Worm (Caenorhabditis elegans) whole organism, late embryonic: Measurements from ENCODE around the gene R09H10.6.

Source experiments
- C08G9.2 ChIP-seq: sonication (generic microtip); optimal IDR thresholded peaks from 2 replicates; lab custom pipeline; 2016; ENCODE audit warnings: mild to moderate bottlenecking, missing genetic modification characterization, moderate library complexity, missing compliant biosample characterization
- C38D4.7 ChIP-seq: fragments of 200-800 bp; sonication (Bioruptor generic); optimal IDR thresholded peaks from 2 replicates; lab custom pipeline; 2018; ENCODE audit warnings: mild to moderate bottlenecking, missing genetic modification characterization, moderate library complexity, missing compliant biosample characterization
- F13H6.1 ChIP-seq: sonication (generic microtip); optimal IDR thresholded peaks from 2 replicates; lab custom pipeline; 2016; ENCODE audit warnings: missing genetic modification characterization, missing compliant biosample characterization
- T23F11.4 ChIP-seq: fragments of 200-800 bp; sonication (Bioruptor generic); optimal IDR thresholded peaks from 2 replicates; lab custom pipeline; 2018; ENCODE audit warnings: mild to moderate bottlenecking, missing genetic modification characterization, missing compliant biosample characterization
- Y22D7AL.16 ChIP-seq: sonication (generic microtip); optimal IDR thresholded peaks from 2 replicates; lab custom pipeline; 2016; ENCODE audit warnings: missing genetic modification characterization, missing compliant biosample characterization
- ahr-1 ChIP-seq: sonication (generic microtip); optimal IDR thresholded peaks from 2 replicates; lab custom pipeline; 2016; ENCODE audit warnings: missing genetic modification characterization, missing compliant biosample characterization
- ama-1 ChIP-seq: fragments of 150-350 bp; optimal IDR thresholded peaks from 2 replicates; lab custom pipeline; 2014
- ceh-14 ChIP-seq: sonication (generic microtip); optimal IDR thresholded peaks from 2 replicates; lab custom pipeline; 2016; ENCODE audit warnings: missing genotype, missing genetic modification characterization, missing compliant biosample characterization
- ceh-18 ChIP-seq: sonication (generic microtip); optimal IDR thresholded peaks from 2 replicates; lab custom pipeline; 2016; ENCODE audit warnings: missing genetic modification characterization, missing compliant biosample characterization
- ceh-2 ChIP-seq: sonication (generic microtip); optimal IDR thresholded peaks from 2 replicates; lab custom pipeline; 2016; ENCODE audit warnings: missing genotype, missing genetic modification characterization, missing compliant biosample characterization
- ceh-24 ChIP-seq: sonication (generic microtip); optimal IDR thresholded peaks from 2 replicates; lab custom pipeline; 2016; ENCODE audit warnings: mild to moderate bottlenecking, missing genetic modification characterization, missing compliant biosample characterization
- ceh-31 ChIP-seq: sonication (generic microtip); optimal IDR thresholded peaks from 2 replicates; lab custom pipeline; 2016; ENCODE audit warnings: missing genetic modification characterization, missing compliant biosample characterization
- ceh-45 ChIP-seq: fragments of 200-800 bp; sonication (Bioruptor generic); IDR thresholded peaks from 2 replicates; pipeline ENCODE4 v1.3.6; 2022; ENCODE audit warnings: missing genetic modification reagents, missing genetic modification characterization, missing compliant biosample characterization
- ceh-48 ChIP-seq: sonication (generic microtip); optimal IDR thresholded peaks from 2 replicates; lab custom pipeline; 2016; ENCODE audit warnings: missing genetic modification characterization, inconsistent platforms, missing compliant biosample characterization
- ceh-6 ChIP-seq: fragments of 200-800 bp; sonication (Bioruptor generic); optimal IDR thresholded peaks from 2 replicates; lab custom pipeline; 2018; ENCODE audit warnings: mild to moderate bottlenecking, missing genetic modification characterization, missing compliant biosample characterization
- ceh-9 ChIP-seq: sonication (generic microtip); optimal IDR thresholded peaks from 2 replicates; lab custom pipeline; 2016; ENCODE audit warnings: mild to moderate bottlenecking, missing genetic modification characterization, inconsistent platforms, missing compliant biosample characterization
- che-1 ChIP-seq: sonication (generic microtip); optimal IDR thresholded peaks from 2 replicates; lab custom pipeline; 2016; ENCODE audit warnings: mild to moderate bottlenecking, missing genetic modification characterization, missing compliant biosample characterization
- dmd-4 ChIP-seq: sonication (generic microtip); optimal IDR thresholded peaks from 2 replicates; lab custom pipeline; 2016; ENCODE audit warnings: borderline replicate concordance, missing genetic modification characterization, missing compliant biosample characterization
- elt-2 ChIP-seq: sonication (generic microtip); optimal IDR thresholded peaks from 2 replicates; lab custom pipeline; 2016; ENCODE audit warnings: missing genetic modification reagents, missing genetic modification characterization, missing compliant biosample characterization
- eyg-1 ChIP-seq: sonication (generic microtip); optimal IDR thresholded peaks from 2 replicates; lab custom pipeline; 2016; ENCODE audit warnings: missing genotype, missing genetic modification characterization, missing compliant biosample characterization
- fkh-6 ChIP-seq: sonication (generic microtip); optimal IDR thresholded peaks from 2 replicates; lab custom pipeline; 2016; ENCODE audit warnings: missing genetic modification characterization, missing compliant biosample characterization
- hlh-8 ChIP-seq: sonication (generic microtip); optimal IDR thresholded peaks from 2 replicates; lab custom pipeline; 2016; ENCODE audit warnings: missing genotype, missing genetic modification characterization, missing compliant biosample characterization
- madf-2 ChIP-seq: sonication (generic microtip); optimal IDR thresholded peaks from 2 replicates; lab custom pipeline; 2017; ENCODE audit warnings: missing genetic modification characterization, missing compliant biosample characterization
- nhr-11 ChIP-seq: fragments of 150-350 bp; optimal IDR thresholded peaks from 2 replicates; lab custom pipeline; 2014; ENCODE audit warnings: missing biosample characterization, missing genetic modification characterization
- pag-3 ChIP-seq: sonication (generic microtip); optimal IDR thresholded peaks from 2 replicates; lab custom pipeline; 2016; ENCODE audit warnings: missing compliant biosample characterization, missing genetic modification characterization, borderline replicate concordance
- pha-4 ChIP-seq: fragments of 150-350 bp; optimal IDR thresholded peaks from 2 replicates; lab custom pipeline; 2018; ENCODE audit warnings: missing biosample characterization, missing genetic modification reagents, missing genetic modification characterization
- pqm-1 ChIP-seq: sonication (generic microtip); optimal IDR thresholded peaks from 2 replicates; lab custom pipeline; 2016; ENCODE audit warnings: missing genetic modification characterization, missing compliant biosample characterization
- pros-1 ChIP-seq: fragments of 150-350 bp; optimal IDR thresholded peaks from 2 replicates; lab custom pipeline; 2014; ENCODE audit warnings: missing biosample characterization, missing genetic modification reagents, missing genetic modification characterization
- rnt-1 ChIP-seq: sonication (generic microtip); optimal IDR thresholded peaks from 2 replicates; lab custom pipeline; 2016; ENCODE audit warnings: missing genetic modification characterization, missing compliant biosample characterization
- sox-2 ChIP-seq: fragments of 200-800 bp; sonication (Bioruptor generic); IDR thresholded peaks from 2 replicates; pipeline ENCODE4 v1.3.6; 2022; ENCODE audit warnings: missing genetic modification reagents, missing genetic modification characterization, missing compliant biosample characterization
- syd-9 ChIP-seq: sonication (generic microtip); optimal IDR thresholded peaks from 2 replicates; lab custom pipeline; 2016; ENCODE audit warnings: mild to moderate bottlenecking, missing genetic modification characterization, moderate library complexity, missing compliant biosample characterization
- unc-3 ChIP-seq, 2 experiments: fragments of 200-800 bp in 1 of 2; sonication (Bioruptor generic) in 1 of 2; sonication (generic microtip) in 1 of 2; conservative IDR thresholded peaks in 1 of 2; optimal IDR thresholded peaks in 1 of 2; 2 replicates each; pipeline versions ENCODE4 v1.3.6 to Lab custom; 2016 to 2022; ENCODE audit warnings: missing compliant biosample characterization in 2 of 2, missing genetic modification characterization in 2 of 2, missing genetic modification reagents in 1 of 2
- unc-42 ChIP-seq: sonication (generic microtip); optimal IDR thresholded peaks from 2 replicates; lab custom pipeline; 2016; ENCODE audit warnings: missing genotype, missing genetic modification characterization, missing compliant biosample characterization
- unc-55 ChIP-seq: sonication (generic microtip); optimal IDR thresholded peaks from 2 replicates; lab custom pipeline; 2017; ENCODE audit warnings: missing biosample characterization, missing genetic modification reagents, missing genetic modification characterization
- unc-86 ChIP-seq: sonication (generic microtip); optimal IDR thresholded peaks from 2 replicates; lab custom pipeline; 2016; ENCODE audit warnings: missing genetic modification characterization, missing compliant biosample characterization
- ztf-16 ChIP-seq: sonication (generic microtip); optimal IDR thresholded peaks from 2 replicates; lab custom pipeline; 2017; ENCODE audit warnings: missing genetic modification characterization, missing compliant biosample characterization

R09H10.6 gene

ce11 chrIV:10596505-10596904 lies 11.9 kb upstream of the R09H10.6 start, which contains the start of gene C43F9.11:
TSS of gene C43F9.11 (plus strand) at chrIV:10596805.
- no peak for TF ChIP-seq sox-2 (GFP tag; lab: Robert Waterston, UW)

DNA sequence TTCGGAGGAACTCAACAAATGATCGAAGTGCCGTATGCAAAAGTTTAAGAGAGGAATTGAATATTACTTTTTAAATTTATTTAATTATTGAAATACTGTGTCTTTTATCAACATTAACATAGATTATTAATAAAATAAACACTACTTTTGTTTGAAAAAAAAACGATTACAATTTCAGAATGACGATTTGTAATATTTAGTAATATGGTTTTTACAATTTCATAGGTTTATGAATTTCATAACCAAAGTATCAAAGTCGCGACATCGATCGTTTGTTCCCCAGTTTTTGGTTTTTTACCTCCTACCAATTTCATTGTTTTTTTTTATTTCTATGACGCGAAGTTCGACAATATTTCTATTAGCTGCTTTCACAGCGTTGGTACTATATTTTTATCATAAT lies 8.4 kb upstream of the R09H10.6 start, which contains the start of gene R09H10.1:
Gene R09H10.1, plus strand, starts transcription at position 301 of the 400 bp plus-strand sequence.
- TF ChIP-seq ceh-14 (no peak), rnt-1 (tag; lab: Kevin White, UChicago) (no peak), ceh-6 (GFP tag; lab: Kevin White, UChicago) (no peak), Y22D7AL.16 (no peak), ama-1 (no peak), unc-55 (GFP tag; lab: Kevin White, UChicago) (no peak), fkh-6 (tag; lab: Kevin White, UChicago) (no peak), C38D4.7 (GFP tag; lab: Kevin White, UChicago) (no peak), pros-1 (tag; lab: Kevin White, UChicago) (no peak), syd-9 (tag; lab: Kevin White, UChicago) (no peak), ztf-16 (tag; lab: Kevin White, UChicago) (no peak)

ce11 chrIV:10602644-10603043 lies 5.7 kb upstream of the R09H10.6 start, which contains the start of gene R09H10.2:
TSS of gene R09H10.2 (plus strand) at chrIV:10602944.
- TF ChIP-seq pqm-1 (tag; lab: Kevin White, UChicago) (no peak), madf-2 (no peak), C08G9.2 (no peak), unc-3 (GFP tag; conservative IDR thresholded peaks at IDR 0.05; lab: Robert Waterston, UW) (no peak), unc-3 (tag; optimal IDR thresholded peaks at IDR 0.05; lab: Kevin White, UChicago) (no peak), ceh-48 (tag; lab: Kevin White, UChicago) (no peak), ceh-18 (tag; lab: Kevin White, UChicago) (no peak), F13H6.1 (tag; lab: Kevin White, UChicago) (no peak), T23F11.4 (GFP tag; lab: Kevin White, UChicago) (no peak), ceh-31 (no peak), ceh-45 (GFP tag; lab: Robert Waterston, UW) (no peak), pha-4 (tag; lab: Kevin White, UChicago) (no peak), unc-42 (tag; lab: Kevin White, UChicago) (no peak), rnt-1 (tag; lab: Kevin White, UChicago) (no peak), unc-86 (tag; lab: Kevin White, UChicago) (no peak), ama-1 (no peak), dmd-4 (no peak)

DNA sequence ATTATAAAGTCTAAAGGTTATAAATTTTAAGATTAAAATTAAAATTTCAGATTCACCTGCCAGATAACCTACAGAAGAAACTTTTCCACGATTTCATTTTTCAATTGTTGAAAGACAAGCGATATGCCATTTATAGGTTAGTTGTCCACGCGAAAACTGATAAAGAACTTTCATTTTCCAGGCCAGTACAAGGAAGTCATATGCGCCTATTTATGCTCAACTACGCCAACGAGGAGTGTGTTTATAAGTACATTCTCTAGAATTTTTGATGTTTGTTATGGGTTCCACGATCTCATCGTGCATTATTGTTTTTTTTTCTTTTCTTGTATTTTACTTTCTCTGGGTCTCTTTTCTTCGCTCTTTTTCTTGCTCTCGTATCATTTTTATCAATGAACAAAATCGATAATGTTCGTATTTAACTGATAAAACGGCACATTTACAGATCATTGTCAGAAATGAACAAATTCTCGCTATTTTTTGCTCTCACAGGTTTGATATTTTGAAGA lies 1.7 kb upstream of the R09H10.6 start, which contains the start of gene R09H10.3:
Gene R09H10.3, plus strand, starts transcription at position 456 of the 506 bp plus-strand sequence.
- peak; percentile 21 for TF ChIP-seq elt-2 (tag; lab: Kevin White, UChicago)
- no peak for TF ChIP-seq ceh-45 (GFP tag; lab: Robert Waterston, UW)
- no peak for TF ChIP-seq hlh-8
- TF ChIP-seq eyg-1 (tag; lab: Kevin White, UChicago) = no peak
- no peak for TF ChIP-seq ceh-14
- no peak for TF ChIP-seq pag-3 (tag; lab: Kevin White, UChicago)
- TF ChIP-seq syd-9 (tag; lab: Kevin White, UChicago) = no peak

DNA sequence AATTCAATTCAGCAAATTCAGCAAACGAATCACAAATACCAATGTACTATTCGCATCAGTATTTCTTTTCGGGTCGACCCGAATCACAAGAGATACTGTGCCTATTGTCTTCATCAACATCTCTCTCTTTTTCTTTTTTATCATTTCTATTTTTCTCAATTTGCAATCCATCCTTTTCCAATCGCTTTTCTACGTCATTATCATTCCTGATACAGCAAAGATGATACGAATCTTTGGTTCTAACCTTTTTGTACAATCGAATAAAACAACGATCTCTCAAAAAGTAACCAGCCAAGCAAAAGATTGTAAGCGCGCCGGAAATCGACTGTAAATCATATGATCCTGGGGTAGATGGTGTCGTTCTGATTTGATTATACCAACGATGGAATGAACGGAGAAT lies 1.5 kb downstream of the R09H10.6 start:
- no peak for TF ChIP-seq madf-2
- no peak for TF ChIP-seq ceh-9
- TF ChIP-seq pqm-1 (tag; lab: Kevin White, UChicago) = no peak
- TF ChIP-seq ahr-1 (tag; lab: Kevin White, UChicago) = no peak
- no peak for TF ChIP-seq dmd-4
- TF ChIP-seq che-1 (tag; lab: Kevin White, UChicago) = no peak
- no peak for TF ChIP-seq nhr-11 (tag; lab: Kevin White, UChicago)
- no peak for TF ChIP-seq pros-1 (tag; lab: Kevin White, UChicago)
- TF ChIP-seq ceh-24 (tag; lab: Kevin White, UChicago) = no peak
- TF ChIP-seq unc-86 (tag; lab: Kevin White, UChicago) = no peak
- TF ChIP-seq pag-3 (tag; lab: Kevin White, UChicago) = no peak
- TF ChIP-seq ceh-2 = no peak
- no peak for TF ChIP-seq fkh-6 (tag; lab: Kevin White, UChicago)
- TF ChIP-seq, all 69 proteins: peak for 0
